Worm (Caenorhabditis elegans): Measurements from ENCODE around the gene cdo-1.

Gene cdo-1

ce11 chrX:825375-825774 lies 38.0 kb downstream of the cdo-1 start, which contains the start of gene daf-3:
Gene daf-3 (minus strand): TSS chrX:825475.
- TF ChIP-seq spr-3 (GFP tag; optimal IDR thresholded peaks at IDR 0.05) (no peak), ceh-32 (tag; optimal IDR thresholded peaks at IDR 0.05; ENCODE audit: poor library complexity) (no peak), unc-39 (tag; optimal IDR thresholded peaks at IDR 0.05) (no peak), cey-2 (tag; optimal IDR thresholded peaks at IDR 0.05; ENCODE audit: borderline replicate concordance, insufficient read depth) (no peak), daf-16 (GFP tag; optimal IDR thresholded peaks at IDR 0.05) (no peak), daf-16 (tag; optimal IDR thresholded peaks at IDR 0.05) (peak; percentile 27)

- TF ChIP-seq unc-130 (GFP tag; optimal IDR thresholded peaks at IDR 0.05) = no peak
- no peak for TF ChIP-seq ceh-82 (tag; optimal IDR thresholded peaks at IDR 0.05)
- no peak for TF ChIP-seq ceh-32 (tag; optimal IDR thresholded peaks at IDR 0.05; ENCODE audit: poor library complexity)
- TF ChIP-seq attf-4 (tag; optimal IDR thresholded peaks at IDR 0.05) = no peak
- TF ChIP-seq snpc-4 (tag; optimal IDR thresholded peaks at IDR 0.05) = no peak
- TF ChIP-seq lim-7 (GFP tag; IDR thresholded peaks at IDR 0.05) = no peak
- no peak for TF ChIP-seq rbr-2 (tag; optimal IDR thresholded peaks at IDR 0.05)
- TF ChIP-seq egl-43 (GFP tag; IDR thresholded peaks at IDR 0.05) = no peak
- no peak for TF ChIP-seq unc-39 (tag; optimal IDR thresholded peaks at IDR 0.05)
- TF ChIP-seq set-16 (GFP tag; IDR thresholded peaks at IDR 0.05) = no peak
- no peak for TF ChIP-seq duxl-1 (tag; optimal IDR thresholded peaks at IDR 0.05; ENCODE audit: poor library complexity)
- TF ChIP-seq F37D6.2 (tag; optimal IDR thresholded peaks at IDR 0.05) = no peak
- TF ChIP-seq F26F4.8 (GFP tag; conservative IDR thresholded peaks at IDR 0.05) = no peak
- TF ChIP-seq daf-12 (tag; optimal IDR thresholded peaks at IDR 0.05) = no peak
- TF ChIP-seq fkh-10 (GFP tag; optimal IDR thresholded peaks at IDR 0.05) = no peak
- TF ChIP-seq hif-1 (tag; optimal IDR thresholded peaks at IDR 0.05) = no peak
- no peak for TF ChIP-seq nhr-25 (tag; optimal IDR thresholded peaks at IDR 0.05; ENCODE audit: borderline replicate concordance, insufficient read depth)
- no peak for TF ChIP-seq dpl-1 (GFP tag; optimal IDR thresholded peaks at IDR 0.05)
- peak; percentile 59 for TF ChIP-seq dve-1 (tag; optimal IDR thresholded peaks at IDR 0.05; ENCODE audit: insufficient read depth)
- no peak for TF ChIP-seq mep-1 (tag; optimal IDR thresholded peaks at IDR 0.05)
- peak; percentile 94 for TF ChIP-seq nhr-28 (tag; optimal IDR thresholded peaks at IDR 0.05)
- TF ChIP-seq zfp-2 (tag; optimal IDR thresholded peaks at IDR 0.05) = no peak
- TF ChIP-seq tra-1 (GFP tag; IDR thresholded peaks at IDR 0.05) = 0 out of 2 replicates have a peak, but pooled peaks have one; percentile 17
- TF ChIP-seq dmd-9 (GFP tag; IDR thresholded peaks at IDR 0.05) = no peak
- TF ChIP-seq zip-2 (tag; optimal IDR thresholded peaks at IDR 0.05) = no peak
- no peak for TF ChIP-seq ztf-7 (tag; optimal IDR thresholded peaks at IDR 0.05)
- TF ChIP-seq T26A8.4 (GFP tag; IDR thresholded peaks at IDR 0.05) = no peak
- no peak for TF ChIP-seq R02D3.7 (tag; optimal IDR thresholded peaks at IDR 0.05)
- TF ChIP-seq daf-16 (GFP tag; optimal IDR thresholded peaks at IDR 0.05) = no peak
- peak; percentile 99 for TF ChIP-seq daf-16 (tag; optimal IDR thresholded peaks at IDR 0.05)
- TF ChIP-seq daf-8 (GFP tag; IDR thresholded peaks at IDR 0.05) = no peak
- no peak for TF ChIP-seq ZK337.2 (GFP tag; IDR thresholded peaks at IDR 0.05)
- TF ChIP-seq zfp-3 (GFP tag; conservative IDR thresholded peaks at IDR 0.05) = no peak
- no peak for TF ChIP-seq Y5F2A.4 (GFP tag; optimal IDR thresholded peaks at IDR 0.05)
- TF ChIP-seq lin-38 (GFP tag; IDR thresholded peaks at IDR 0.05) = no peak
- peak; percentile 66 for TF ChIP-seq pqm-1 (tag; optimal IDR thresholded peaks at IDR 0.05)
- TF ChIP-seq unc-62 (GFP tag; optimal IDR thresholded peaks at IDR 0.05 in 1 of 2) = no peak
- TF ChIP-seq unc-62 (tag; optimal IDR thresholded peaks at IDR 0.05) = no peak
- TF ChIP-seq jun-1 (tag; optimal IDR thresholded peaks at IDR 0.05) = no peak
- TF ChIP-seq zag-1 (tag; optimal IDR thresholded peaks at IDR 0.05) = no peak
- TF ChIP-seq gei-8 (GFP tag; optimal IDR thresholded peaks at IDR 0.05) = no peak
- TF ChIP-seq spr-3 (GFP tag; optimal IDR thresholded peaks at IDR 0.05) = no peak
- no peak for TF ChIP-seq ztf-11 (tag; optimal IDR thresholded peaks at IDR 0.05)
- TF ChIP-seq nhr-76 (tag; optimal IDR thresholded peaks at IDR 0.05) = no peak
- TF ChIP-seq lsy-2 (tag; optimal IDR thresholded peaks at IDR 0.05) = no peak
- TF ChIP-seq ceh-44 (GFP tag; IDR thresholded peaks at IDR 0.05) = no peak
- no peak for TF ChIP-seq snpc-1.2 (GFP tag; IDR thresholded peaks at IDR 0.05)
- no peak for TF ChIP-seq nhr-111 (GFP tag; optimal IDR thresholded peaks at IDR 0.05)
- no peak for TF ChIP-seq nhr-42 (GFP tag; IDR thresholded peaks at IDR 0.05)
Measured at ce11 chrX:823736-824135, 39.6 kb downstream of the cdo-1 start.

Measured in whole organism, L4 larva.